Worm (Caenorhabditis elegans) whole organism, L1 larva: ENCODE measurements around the gene mup-4.
A peak's percentile ranks its signal among the peaks of the same experiment; 100 is the strongest.

Experiments
- C16A3.4 ChIP-seq: fragments of 150-350 bp; optimal IDR thresholded peaks from 2 replicates; lab custom pipeline; 2014; ENCODE audit warnings: missing biosample characterization, missing genetic modification characterization
- C34B4.2 ChIP-seq: sonication (generic microtip); optimal IDR thresholded peaks from 2 replicates; lab custom pipeline; 2017; ENCODE audit warnings: mild to moderate bottlenecking, missing genetic modification characterization, missing compliant biosample characterization
- alr-1 ChIP-seq: fragments of 200-800 bp; sonication (Bioruptor generic); optimal IDR thresholded peaks from 2 replicates; lab custom pipeline; 2018; ENCODE audit warnings: borderline replicate concordance, mild to moderate bottlenecking, missing genetic modification characterization, missing compliant biosample characterization
- ama-1 ChIP-seq: fragments of 150-350 bp; optimal IDR thresholded peaks from 2 replicates; lab custom pipeline; 2014
- blmp-1 ChIP-seq: fragments of 150-350 bp; optimal IDR thresholded peaks from 2 replicates; lab custom pipeline; 2014; ENCODE audit warnings: missing biosample characterization, missing genetic modification characterization
- ceh-8 ChIP-seq: fragments of 200-800 bp; sonication (Bioruptor generic); optimal IDR thresholded peaks from 2 replicates; lab custom pipeline; 2018; ENCODE audit warnings: mild to moderate bottlenecking, missing genetic modification characterization, moderate library complexity, missing compliant biosample characterization
- ceh-90 ChIP-seq: sonication (generic microtip); optimal IDR thresholded peaks from 2 replicates; lab custom pipeline; 2016; ENCODE audit warnings: missing genetic modification characterization, missing compliant biosample characterization
- ces-1 ChIP-seq: fragments of 150-350 bp; optimal IDR thresholded peaks from 2 replicates; lab custom pipeline; 2014; ENCODE audit warnings: missing biosample characterization, missing genetic modification reagents, missing genetic modification characterization
- dpl-1 ChIP-seq, 3 experiments: fragments of 150-350 bp in 2 of 3; sonication (generic microtip) in 1 of 3; optimal IDR thresholded peaks; 2 replicates each; lab custom pipeline; 2014 to 2017; ENCODE audit warnings: missing biosample characterization in 3 of 3, missing genetic modification characterization in 3 of 3, missing genetic modification reagents in 3 of 3
- efl-3 ChIP-seq: fragments of 200-800 bp; sonication (Bioruptor generic); optimal IDR thresholded peaks from 2 replicates; lab custom pipeline; 2018; ENCODE audit warnings: mild to moderate bottlenecking, missing genetic modification characterization, missing compliant biosample characterization
- egl-13 ChIP-seq: sonication (generic microtip); optimal IDR thresholded peaks from 2 replicates; lab custom pipeline; 2016; ENCODE audit warnings: missing genotype, missing genetic modification reagents, missing genetic modification characterization, missing compliant biosample characterization
- egl-27 ChIP-seq, 2 experiments: fragments of 150-350 bp in 1 of 2; sonication (generic microtip); optimal IDR thresholded peaks; 3 replicates each; lab custom pipeline; 2017 to 2018; ENCODE audit warnings: missing biosample characterization in 2 of 2, missing genetic modification characterization in 2 of 2, missing genetic modification reagents in 2 of 2
- elt-3 ChIP-seq, 6 experiments: fragments of 150-350 bp in 1 of 6; sonication (generic microtip); optimal IDR thresholded peaks; 2 replicates each; lab custom pipeline; 2017 to 2018; ENCODE audit warnings: missing biosample characterization in 6 of 6, missing genetic modification characterization in 6 of 6, inconsistent platforms in 1 of 6
- ets-5 ChIP-seq: fragments of 200-800 bp; sonication (Bioruptor generic); IDR thresholded peaks from 2 replicates; pipeline ENCODE4 v1.3.6; 2022; ENCODE audit warnings: missing genetic modification characterization, missing compliant biosample characterization
- fkh-10 ChIP-seq: sonication (generic microtip); optimal IDR thresholded peaks from 2 replicates; lab custom pipeline; 2017; ENCODE audit warnings: missing biosample characterization, missing genetic modification reagents, missing genetic modification characterization
- fkh-4 ChIP-seq: sonication (generic microtip); optimal IDR thresholded peaks from 2 replicates; lab custom pipeline; 2016; ENCODE audit warnings: missing compliant biosample characterization, missing genetic modification characterization, borderline replicate concordance
- fos-1 ChIP-seq: fragments of 150-350 bp; optimal IDR thresholded peaks from 2 replicates; lab custom pipeline; 2014; ENCODE audit warnings: missing biosample characterization, missing genetic modification characterization
- grh-1 ChIP-seq: fragments of 200-800 bp; sonication (Bioruptor generic); IDR thresholded peaks from 2 replicates; pipeline ENCODE4 v1.3.6; 2022; ENCODE audit warnings: missing genetic modification reagents, missing genetic modification characterization, missing compliant biosample characterization
- hlh-4 ChIP-seq: sonication (generic microtip); optimal IDR thresholded peaks from 2 replicates; lab custom pipeline; 2016; ENCODE audit warnings: mild to moderate bottlenecking, missing genetic modification characterization, missing compliant biosample characterization
- hpl-2 ChIP-seq: fragments of 150-350 bp; optimal IDR thresholded peaks from 2 replicates; lab custom pipeline; 2014; ENCODE audit warnings: missing biosample characterization, missing genetic modification reagents, missing genetic modification characterization
- isw-1 ChIP-seq: fragments of 200-800 bp; sonication (Bioruptor generic); IDR thresholded peaks from 2 replicates; pipeline ENCODE4 v1.3.6; 2022; ENCODE audit warnings: missing genetic modification characterization, missing compliant biosample characterization
- jun-1 ChIP-seq: fragments of 150-350 bp; optimal IDR thresholded peaks from 2 replicates; lab custom pipeline; 2014; ENCODE audit warnings: missing biosample characterization, missing genetic modification reagents, missing genetic modification characterization
- lin-13 ChIP-seq: fragments of 150-350 bp; optimal IDR thresholded peaks from 2 replicates; lab custom pipeline; 2014; ENCODE audit warnings: missing biosample characterization, missing genetic modification reagents, missing genetic modification characterization
- lin-14 ChIP-seq: fragments of 200-800 bp; sonication (Bioruptor generic); optimal IDR thresholded peaks from 2 replicates; lab custom pipeline; 2018; ENCODE audit warnings: mild to moderate bottlenecking, missing genetic modification characterization, moderate library complexity, missing compliant biosample characterization
- lin-15B ChIP-seq: fragments of 150-350 bp; sonication (generic microtip); optimal IDR thresholded peaks from 3 replicates; lab custom pipeline; 2014; ENCODE audit warnings: missing biosample characterization, missing genetic modification characterization
- lin-35 ChIP-seq, 2 experiments: fragments of 150-350 bp; optimal IDR thresholded peaks; 2 replicates each; lab custom pipeline; 2014; ENCODE audit warnings: missing biosample characterization in 2 of 2, missing genetic modification characterization in 2 of 2, missing genetic modification reagents in 2 of 2
- lin-39 ChIP-seq: fragments of 150-350 bp; optimal IDR thresholded peaks from 2 replicates; lab custom pipeline; 2014; ENCODE audit warnings: missing biosample characterization, missing genetic modification reagents, missing genetic modification characterization
- lir-3 ChIP-seq: sonication (generic microtip); optimal IDR thresholded peaks from 2 replicates; lab custom pipeline; 2016; ENCODE audit warnings: mild to moderate bottlenecking, missing genetic modification characterization, moderate library complexity, missing compliant biosample characterization; ENCODE audit not compliant: poor library complexity
- mab-9 ChIP-seq: fragments of 200-800 bp; sonication (Bioruptor generic); IDR thresholded peaks from 2 replicates; pipeline ENCODE4 v1.3.6; 2022; ENCODE audit warnings: missing genetic modification reagents, missing genetic modification characterization, missing compliant biosample characterization
- mep-1 ChIP-seq: fragments of 150-350 bp; optimal IDR thresholded peaks from 2 replicates; lab custom pipeline; 2014; ENCODE audit warnings: missing biosample characterization, missing genetic modification characterization
- nhr-12 ChIP-seq: sonication (generic microtip); optimal IDR thresholded peaks from 2 replicates; lab custom pipeline; 2017; ENCODE audit warnings: missing biosample characterization, missing genetic modification characterization
- nhr-19 ChIP-seq: fragments of 200-800 bp; sonication (Bioruptor generic); conservative IDR thresholded peaks from 2 replicates; pipeline ENCODE4 v1.3.6; 2022; ENCODE audit warnings: missing genetic modification characterization, missing compliant biosample characterization
- nhr-47 ChIP-seq: sonication (generic microtip); optimal IDR thresholded peaks from 2 replicates; lab custom pipeline; 2016; ENCODE audit warnings: mild to moderate bottlenecking, missing genetic modification characterization, moderate library complexity, missing compliant biosample characterization
- nhr-77 ChIP-seq: fragments of 150-350 bp; optimal IDR thresholded peaks from 2 replicates; lab custom pipeline; 2014; ENCODE audit warnings: missing biosample characterization, missing genetic modification characterization
- nhr-85 ChIP-seq: sonication (generic microtip); peaks from one replicate; lab custom pipeline; 2016; ENCODE audit warnings: missing genetic modification characterization, inconsistent platforms, missing compliant biosample characterization
- nhr-90 ChIP-seq: sonication (generic microtip); optimal IDR thresholded peaks from 2 replicates; lab custom pipeline; 2016; ENCODE audit warnings: mild to moderate bottlenecking, missing genetic modification characterization, missing compliant biosample characterization; ENCODE audit not compliant: poor library complexity
- pag-3 ChIP-seq: sonication (generic microtip); optimal IDR thresholded peaks from 2 replicates; lab custom pipeline; 2017; ENCODE audit warnings: missing genetic modification characterization, mild to moderate bottlenecking, missing compliant biosample characterization, antibody characterized with exemption, borderline replicate concordance; ENCODE audit not compliant: insufficient read depth
- pax-3 ChIP-seq: fragments of 200-800 bp; sonication (Bioruptor generic); optimal IDR thresholded peaks from 2 replicates; lab custom pipeline; 2018; ENCODE audit warnings: mild to moderate bottlenecking, missing genetic modification characterization, moderate library complexity, missing compliant biosample characterization
- rnt-1 ChIP-seq: sonication (generic microtip); optimal IDR thresholded peaks from 2 replicates; lab custom pipeline; 2016; ENCODE audit warnings: mild to moderate bottlenecking, missing genetic modification characterization, moderate library complexity, missing compliant biosample characterization
- sptf-1 ChIP-seq: fragments of 150-350 bp; optimal IDR thresholded peaks from 2 replicates; lab custom pipeline; 2014; ENCODE audit warnings: missing biosample characterization, missing genetic modification characterization
- sup-37 ChIP-seq: fragments of 200-800 bp; sonication (Bioruptor generic); optimal IDR thresholded peaks from 2 replicates; lab custom pipeline; 2018; ENCODE audit warnings: mild to moderate bottlenecking, missing genetic modification characterization, missing compliant biosample characterization
- swsn-7 ChIP-seq: sonication (generic microtip); optimal IDR thresholded peaks from 2 replicates; lab custom pipeline; 2016; ENCODE audit warnings: missing genetic modification characterization, missing compliant biosample characterization
- tlp-1 ChIP-seq: fragments of 150-350 bp; optimal IDR thresholded peaks from 2 replicates; lab custom pipeline; 2014; ENCODE audit warnings: missing biosample characterization, missing genetic modification characterization
- unc-130 ChIP-seq: fragments of 150-350 bp; optimal IDR thresholded peaks from 2 replicates; lab custom pipeline; 2017; ENCODE audit warnings: missing biosample characterization, missing genetic modification characterization, inconsistent platforms
- unc-62 ChIP-seq: fragments of 150-350 bp; optimal IDR thresholded peaks from 2 replicates; lab custom pipeline; 2014; ENCODE audit warnings: missing biosample characterization, missing genetic modification reagents, missing genetic modification characterization
- unc-86 ChIP-seq: sonication (generic microtip); optimal IDR thresholded peaks from 2 replicates; lab custom pipeline; 2016; ENCODE audit warnings: missing genetic modification characterization, missing compliant biosample characterization
- unc-98 ChIP-seq: fragments of 200-800 bp; sonication (Bioruptor generic); IDR thresholded peaks from 2 replicates; pipeline ENCODE4 v1.3.6; 2022; ENCODE audit warnings: missing genetic modification characterization, missing compliant biosample characterization
- vab-15 ChIP-seq: sonication (generic microtip); optimal IDR thresholded peaks from 2 replicates; lab custom pipeline; 2017; ENCODE audit warnings: missing genotype, mild to moderate bottlenecking, missing genetic modification characterization, missing compliant biosample characterization
- xbp-1 ChIP-seq: sonication (generic microtip); optimal IDR thresholded peaks from 2 replicates; lab custom pipeline; 2016; ENCODE audit warnings: missing genetic modification characterization, missing compliant biosample characterization
- zip-4 ChIP-seq: fragments of 200-800 bp; sonication (Bioruptor generic); optimal IDR thresholded peaks from 2 replicates; lab custom pipeline; 2018; ENCODE audit warnings: mild to moderate bottlenecking, missing genetic modification characterization, moderate library complexity, missing compliant biosample characterization
- ztf-11 ChIP-seq, 2 experiments: sonication (generic microtip); optimal IDR thresholded peaks; 2 replicates each; lab custom pipeline; 2016 to 2017; ENCODE audit warnings: missing genetic modification characterization in 2 of 2, missing biosample characterization in 1 of 2, missing compliant biosample characterization in 1 of 2

Gene mup-4

ce11 chrIII:7520672-7521071, 31.8 kb upstream of the mup-4 start, which contains the start of the genes cux-7 and C07H6.2 (continued):
- peak; percentile 100 for TF ChIP-seq unc-98 (GFP tag; lab: Robert Waterston, UW)
- TF ChIP-seq ets-5 (GFP tag; lab: Robert Waterston, UW), result no peak
- TF ChIP-seq hlh-4 (tag; lab: Kevin White, UChicago), result peak; percentile 97
- TF ChIP-seq lin-15B (tag; lab: Kevin White, UChicago), result peak; percentile 95
- no peak for TF ChIP-seq lin-39 (tag; lab: Kevin White, UChicago)
- TF ChIP-seq isw-1, result peak; percentile 96
- peak; percentile 85 for TF ChIP-seq unc-130
- TF ChIP-seq fkh-10 (GFP tag; lab: Kevin White, UChicago), result peak; percentile 6
- TF ChIP-seq blmp-1 (tag; lab: Kevin White, UChicago), result peak; percentile 69
- peak; percentile 99 for TF ChIP-seq nhr-90 (tag; lab: Kevin White, UChicago)
- TF ChIP-seq lin-35 (GFP tag; optimal IDR thresholded peaks at IDR 0.05; lab: Kevin White, UChicago), result peak; percentile 89 to 90
- TF ChIP-seq zip-4 (GFP tag; lab: Kevin White, UChicago), result peak; percentile 97
- TF ChIP-seq efl-3 (GFP tag; lab: Kevin White, UChicago), result peak; percentile 96
- peak; percentile 97 for TF ChIP-seq nhr-19 (GFP tag; lab: Robert Waterston, UW)
- TF ChIP-seq grh-1 (GFP tag; lab: Robert Waterston, UW), result peak; percentile 88
- no peak for TF ChIP-seq tlp-1 (tag; lab: Kevin White, UChicago)
- peak in 2 of 6 experiments; percentile 89 to 92 for TF ChIP-seq elt-3 (tag; optimal IDR thresholded peaks at IDR 0.05; lab: Kevin White, UChicago)
- TF ChIP-seq lin-13 (GFP tag; lab: Kevin White, UChicago), result peak; percentile 92
- peak; percentile 100 for TF ChIP-seq fkh-4
- TF ChIP-seq fos-1 (tag; lab: Kevin White, UChicago), result peak; percentile 93
- TF ChIP-seq ama-1 (lab: Kevin White, UChicago), result peak; percentile 62
- TF ChIP-seq ztf-11 (tag; optimal IDR thresholded peaks at IDR 0.05; lab: Kevin White, UChicago), result peak in 1 of 2 experiments; percentile 100
- no peak for TF ChIP-seq egl-27 (tag; optimal IDR thresholded peaks at IDR 0.05; lab: Kevin White, UChicago)
- peak; percentile 95 for TF ChIP-seq sup-37
- peak; percentile 98 for TF ChIP-seq swsn-7 (tag; lab: Kevin White, UChicago)
- peak; percentile 79 to 87 (median 87) for TF ChIP-seq dpl-1 (GFP tag; optimal IDR thresholded peaks at IDR 0.05; lab: Kevin White, UChicago)
- peak; percentile 63 for TF ChIP-seq nhr-77 (tag; lab: Kevin White, UChicago)
- TF ChIP-seq egl-13 (tag; lab: Kevin White, UChicago), result peak; percentile 99
- TF ChIP-seq vab-15 (tag; lab: Kevin White, UChicago), result peak; percentile 94
- peak; percentile 100 for TF ChIP-seq rnt-1 (tag; lab: Kevin White, UChicago)
- TF ChIP-seq hpl-2, result peak; percentile 61
- TF ChIP-seq C16A3.4, result peak; percentile 92
- no peak for TF ChIP-seq ces-1
- TF ChIP-seq pag-3, result no peak
- peak; percentile 97 for TF ChIP-seq xbp-1
- peak; percentile 99 for TF ChIP-seq lir-3
- TF ChIP-seq nhr-85, result peak; percentile 99
- peak; percentile 98 for TF ChIP-seq mab-9
- TF ChIP-seq nhr-12 (tag; lab: Kevin White, UChicago), result no peak
- no peak for TF ChIP-seq alr-1 (tag; lab: Kevin White, UChicago)
- TF ChIP-seq lin-14 (GFP tag; lab: Kevin White, UChicago), result peak; percentile 96
- no peak for TF ChIP-seq sptf-1 (tag; lab: Kevin White, UChicago)
- peak; percentile 81 for TF ChIP-seq C34B4.2
- TF ChIP-seq unc-86, result peak; percentile 95
- peak; percentile 100 for TF ChIP-seq ceh-90 (tag; lab: Kevin White, UChicago)
- TF ChIP-seq mep-1 (tag; lab: Kevin White, UChicago), result peak; percentile 97
- TF ChIP-seq ceh-8 (GFP tag; lab: Kevin White, UChicago), result peak; percentile 97
- no peak for TF ChIP-seq unc-62 (GFP tag; lab: Kevin White, UChicago)
- TF ChIP-seq pax-3 (tag; lab: Kevin White, UChicago), result peak; percentile 99
- TF ChIP-seq jun-1, result peak; percentile 89
- TF ChIP-seq nhr-47 (tag; lab: Kevin White, UChicago), result peak; percentile 98
